Worm (Caenorhabditis elegans) whole organism, late embryonic: ENCODE data around the gene T16G12.1.
A peak's percentile ranks its signal among the peaks of the same experiment; 100 is the strongest.

Source experiments
- C08G9.2 ChIP-seq: sonication (generic microtip); optimal IDR thresholded peaks from 2 replicates; lab custom pipeline; 2016; ENCODE audit warnings: mild to moderate bottlenecking, missing genetic modification characterization, moderate library complexity, missing compliant biosample characterization
- C38D4.7 ChIP-seq: fragments of 200-800 bp; sonication (Bioruptor generic); optimal IDR thresholded peaks from 2 replicates; lab custom pipeline; 2018; ENCODE audit warnings: mild to moderate bottlenecking, missing genetic modification characterization, moderate library complexity, missing compliant biosample characterization
- F13H6.1 ChIP-seq: sonication (generic microtip); optimal IDR thresholded peaks from 2 replicates; lab custom pipeline; 2016; ENCODE audit warnings: missing genetic modification characterization, missing compliant biosample characterization
- K09A11.1 ChIP-seq: sonication (generic microtip); optimal IDR thresholded peaks from 2 replicates; lab custom pipeline; 2017; ENCODE audit warnings: antibody characterized with exemption, mild to moderate bottlenecking, missing genetic modification characterization, missing compliant biosample characterization; ENCODE audit not compliant: insufficient read depth
- ahr-1 ChIP-seq: sonication (generic microtip); optimal IDR thresholded peaks from 2 replicates; lab custom pipeline; 2016; ENCODE audit warnings: missing genetic modification characterization, missing compliant biosample characterization
- ama-1 ChIP-seq: fragments of 150-350 bp; optimal IDR thresholded peaks from 2 replicates; lab custom pipeline; 2014
- ceh-18 ChIP-seq: sonication (generic microtip); optimal IDR thresholded peaks from 2 replicates; lab custom pipeline; 2016; ENCODE audit warnings: missing genetic modification characterization, missing compliant biosample characterization
- ceh-2 ChIP-seq: sonication (generic microtip); optimal IDR thresholded peaks from 2 replicates; lab custom pipeline; 2016; ENCODE audit warnings: missing genotype, missing genetic modification characterization, missing compliant biosample characterization
- ceh-22 ChIP-seq: sonication (generic microtip); optimal IDR thresholded peaks from 2 replicates; lab custom pipeline; 2017; ENCODE audit warnings: missing biosample characterization, missing genetic modification characterization
- ceh-24 ChIP-seq: sonication (generic microtip); optimal IDR thresholded peaks from 2 replicates; lab custom pipeline; 2016; ENCODE audit warnings: mild to moderate bottlenecking, missing genetic modification characterization, missing compliant biosample characterization
- ceh-30 ChIP-seq: fragments of 150-350 bp; optimal IDR thresholded peaks from 2 replicates; lab custom pipeline; 2014; ENCODE audit warnings: missing biosample characterization, missing genetic modification characterization
- ceh-34 ChIP-seq: sonication (generic microtip); optimal IDR thresholded peaks from 2 replicates; lab custom pipeline; 2016; ENCODE audit warnings: mild to moderate bottlenecking, missing genetic modification characterization, missing compliant biosample characterization
- ceh-45 ChIP-seq: fragments of 200-800 bp; sonication (Bioruptor generic); IDR thresholded peaks from 2 replicates; pipeline ENCODE4 v1.3.6; 2022; ENCODE audit warnings: missing genetic modification reagents, missing genetic modification characterization, missing compliant biosample characterization
- ceh-48 ChIP-seq: sonication (generic microtip); optimal IDR thresholded peaks from 2 replicates; lab custom pipeline; 2016; ENCODE audit warnings: missing genetic modification characterization, inconsistent platforms, missing compliant biosample characterization
- ceh-6 ChIP-seq: fragments of 200-800 bp; sonication (Bioruptor generic); optimal IDR thresholded peaks from 2 replicates; lab custom pipeline; 2018; ENCODE audit warnings: mild to moderate bottlenecking, missing genetic modification characterization, missing compliant biosample characterization
- ceh-9 ChIP-seq: sonication (generic microtip); optimal IDR thresholded peaks from 2 replicates; lab custom pipeline; 2016; ENCODE audit warnings: mild to moderate bottlenecking, missing genetic modification characterization, inconsistent platforms, missing compliant biosample characterization
- che-1 ChIP-seq: sonication (generic microtip); optimal IDR thresholded peaks from 2 replicates; lab custom pipeline; 2016; ENCODE audit warnings: mild to moderate bottlenecking, missing genetic modification characterization, missing compliant biosample characterization
- dve-1 ChIP-seq: sonication (generic microtip); optimal IDR thresholded peaks from 2 replicates; lab custom pipeline; 2017; ENCODE audit warnings: antibody characterized with exemption, mild to moderate bottlenecking, missing genetic modification characterization, missing compliant biosample characterization
- elt-2 ChIP-seq: sonication (generic microtip); optimal IDR thresholded peaks from 2 replicates; lab custom pipeline; 2016; ENCODE audit warnings: missing genetic modification reagents, missing genetic modification characterization, missing compliant biosample characterization
- elt-4 ChIP-seq: sonication (generic microtip); optimal IDR thresholded peaks from 2 replicates; lab custom pipeline; 2016; ENCODE audit warnings: missing genetic modification characterization, missing compliant biosample characterization
- ets-4 ChIP-seq: sonication (generic microtip); optimal IDR thresholded peaks from 2 replicates; lab custom pipeline; 2016; ENCODE audit warnings: missing genetic modification characterization, missing compliant biosample characterization
- eyg-1 ChIP-seq: sonication (generic microtip); optimal IDR thresholded peaks from 2 replicates; lab custom pipeline; 2016; ENCODE audit warnings: missing genotype, missing genetic modification characterization, missing compliant biosample characterization
- fax-1 ChIP-seq: sonication (generic microtip); optimal IDR thresholded peaks from 2 replicates; lab custom pipeline; 2016; ENCODE audit warnings: missing genotype, missing genetic modification characterization, missing compliant biosample characterization
- fkh-10 ChIP-seq: fragments of 150-350 bp; optimal IDR thresholded peaks from 2 replicates; lab custom pipeline; 2014; ENCODE audit warnings: missing biosample characterization, missing genetic modification reagents, missing genetic modification characterization
- hlh-13 ChIP-seq: fragments of 200-800 bp; sonication (Bioruptor generic); optimal IDR thresholded peaks from 2 replicates; lab custom pipeline; 2018; ENCODE audit warnings: mild to moderate bottlenecking, missing genetic modification characterization, missing compliant biosample characterization
- hlh-15 ChIP-seq: sonication (generic microtip); optimal IDR thresholded peaks from 2 replicates; lab custom pipeline; 2016; ENCODE audit warnings: missing genetic modification characterization, missing compliant biosample characterization
- hlh-6 ChIP-seq: sonication (generic microtip); optimal IDR thresholded peaks from 2 replicates; lab custom pipeline; 2016; ENCODE audit warnings: missing genotype, missing genetic modification characterization, missing compliant biosample characterization
- hlh-8 ChIP-seq: sonication (generic microtip); optimal IDR thresholded peaks from 2 replicates; lab custom pipeline; 2016; ENCODE audit warnings: missing genotype, missing genetic modification characterization, missing compliant biosample characterization
- lim-6 ChIP-seq: sonication (generic microtip); optimal IDR thresholded peaks from 2 replicates; lab custom pipeline; 2016; ENCODE audit warnings: missing genetic modification characterization, missing compliant biosample characterization
- mec-3 ChIP-seq: sonication (generic microtip); optimal IDR thresholded peaks from 2 replicates; lab custom pipeline; 2016; ENCODE audit warnings: borderline replicate concordance, missing genetic modification characterization, missing compliant biosample characterization
- nfya-1 ChIP-seq: sonication (generic microtip); optimal IDR thresholded peaks from 2 replicates; lab custom pipeline; 2017; ENCODE audit warnings: missing genetic modification characterization, mild to moderate bottlenecking, missing compliant biosample characterization, antibody characterized with exemption, moderate library complexity
- nhr-232 ChIP-seq: sonication (generic microtip); optimal IDR thresholded peaks from 2 replicates; lab custom pipeline; 2016; ENCODE audit warnings: missing genetic modification characterization, missing compliant biosample characterization
- npax-4 ChIP-seq: sonication (generic microtip); optimal IDR thresholded peaks from 2 replicates; lab custom pipeline; 2016; ENCODE audit warnings: missing genetic modification characterization, missing compliant biosample characterization
- odd-2 ChIP-seq: sonication (generic microtip); optimal IDR thresholded peaks from 2 replicates; lab custom pipeline; 2017; ENCODE audit warnings: antibody characterized with exemption, mild to moderate bottlenecking, missing genetic modification characterization, missing compliant biosample characterization
- pag-3 ChIP-seq: sonication (generic microtip); optimal IDR thresholded peaks from 2 replicates; lab custom pipeline; 2016; ENCODE audit warnings: missing compliant biosample characterization, missing genetic modification characterization, borderline replicate concordance
- pat-9 ChIP-seq: fragments of 200-800 bp; sonication (Bioruptor generic); optimal IDR thresholded peaks from 2 replicates; lab custom pipeline; 2018; ENCODE audit warnings: mild to moderate bottlenecking, missing genetic modification characterization, moderate library complexity, missing compliant biosample characterization
- pha-2 ChIP-seq: sonication (generic microtip); optimal IDR thresholded peaks from 2 replicates; lab custom pipeline; 2017; ENCODE audit warnings: mild to moderate bottlenecking, missing genetic modification characterization, missing compliant biosample characterization
- pha-4 ChIP-seq: fragments of 150-350 bp; optimal IDR thresholded peaks from 2 replicates; lab custom pipeline; 2018; ENCODE audit warnings: missing biosample characterization, missing genetic modification reagents, missing genetic modification characterization
- pros-1 ChIP-seq: fragments of 150-350 bp; optimal IDR thresholded peaks from 2 replicates; lab custom pipeline; 2014; ENCODE audit warnings: missing biosample characterization, missing genetic modification reagents, missing genetic modification characterization
- ref-2 ChIP-seq: sonication (generic microtip); optimal IDR thresholded peaks from 2 replicates; lab custom pipeline; 2016; ENCODE audit warnings: missing genetic modification characterization, missing compliant biosample characterization
- rnt-1 ChIP-seq: sonication (generic microtip); optimal IDR thresholded peaks from 2 replicates; lab custom pipeline; 2016; ENCODE audit warnings: missing genetic modification characterization, missing compliant biosample characterization
- sdc-2 ChIP-seq: sonication (generic microtip); optimal IDR thresholded peaks from 2 replicates; lab custom pipeline; 2016; ENCODE audit warnings: missing genotype, missing genetic modification characterization, missing compliant biosample characterization
- sox-2 ChIP-seq: fragments of 200-800 bp; sonication (Bioruptor generic); IDR thresholded peaks from 2 replicates; pipeline ENCODE4 v1.3.6; 2022; ENCODE audit warnings: missing genetic modification reagents, missing genetic modification characterization, missing compliant biosample characterization
- sox-4 ChIP-seq: sonication (generic microtip); optimal IDR thresholded peaks from 2 replicates; lab custom pipeline; 2017; ENCODE audit warnings: mild to moderate bottlenecking, missing genetic modification characterization, inconsistent platforms, missing compliant biosample characterization
- syd-9 ChIP-seq: sonication (generic microtip); optimal IDR thresholded peaks from 2 replicates; lab custom pipeline; 2016; ENCODE audit warnings: mild to moderate bottlenecking, missing genetic modification characterization, moderate library complexity, missing compliant biosample characterization
- tbx-2 ChIP-seq: sonication (generic microtip); optimal IDR thresholded peaks from 2 replicates; lab custom pipeline; 2016; ENCODE audit warnings: missing genetic modification characterization, missing compliant biosample characterization
- tbx-7 ChIP-seq: sonication (generic microtip); optimal IDR thresholded peaks from 2 replicates; lab custom pipeline; 2016; ENCODE audit warnings: missing genotype, missing genetic modification characterization, missing compliant biosample characterization
- ttx-3 ChIP-seq: sonication (generic microtip); optimal IDR thresholded peaks from 2 replicates; lab custom pipeline; 2016; ENCODE audit warnings: missing genetic modification reagents, missing genetic modification characterization, missing compliant biosample characterization
- unc-3 ChIP-seq, 2 experiments: fragments of 200-800 bp in 1 of 2; sonication (Bioruptor generic) in 1 of 2; sonication (generic microtip) in 1 of 2; conservative IDR thresholded peaks in 1 of 2; optimal IDR thresholded peaks in 1 of 2; 2 replicates each; pipeline versions ENCODE4 v1.3.6 to Lab custom; 2016 to 2022; ENCODE audit warnings: missing compliant biosample characterization in 2 of 2, missing genetic modification characterization in 2 of 2, missing genetic modification reagents in 1 of 2
- unc-42 ChIP-seq: sonication (generic microtip); optimal IDR thresholded peaks from 2 replicates; lab custom pipeline; 2016; ENCODE audit warnings: missing genotype, missing genetic modification characterization, missing compliant biosample characterization
- unc-86 ChIP-seq: sonication (generic microtip); optimal IDR thresholded peaks from 2 replicates; lab custom pipeline; 2016; ENCODE audit warnings: missing genetic modification characterization, missing compliant biosample characterization
- ztf-16 ChIP-seq: sonication (generic microtip); optimal IDR thresholded peaks from 2 replicates; lab custom pipeline; 2017; ENCODE audit warnings: missing genetic modification characterization, missing compliant biosample characterization

Gene T16G12.1

ce11 chrIII:10016413-10017051 lies 33.1 kb downstream of the T16G12.1 start, which contains the start of gene rgs-1:
rgs-1 (minus strand) TSS chrIII:10016558.
- TF ChIP-seq pha-4 (no peak), pat-9 (tag; lab: Kevin White, UChicago) (no peak), ceh-18 (tag; lab: Kevin White, UChicago) (peak; percentile 34), elt-4 (no peak), ceh-45 (GFP tag; lab: Robert Waterston, UW) (no peak), sox-4 (tag; lab: Kevin White, UChicago) (no peak), ceh-24 (tag; lab: Kevin White, UChicago) (no peak), unc-3 (GFP tag; conservative IDR thresholded peaks at IDR 0.05; lab: Robert Waterston, UW) (no peak), unc-3 (tag; optimal IDR thresholded peaks at IDR 0.05; lab: Kevin White, UChicago) (no peak), ceh-22 (tag; lab: Kevin White, UChicago) (no peak), F13H6.1 (tag; lab: Kevin White, UChicago) (no peak), sdc-2 (no peak), K09A11.1 (tag; lab: Kevin White, UChicago) (no peak), fax-1 (peak; percentile 28), eyg-1 (tag; lab: Kevin White, UChicago) (no peak), hlh-15 (tag; lab: Kevin White, UChicago) (no peak), ceh-30 (tag; lab: Kevin White, UChicago) (no peak), nfya-1 (tag; lab: Kevin White, UChicago) (peak; percentile 51), mec-3 (tag; lab: Kevin White, UChicago) (no peak), pros-1 (tag; lab: Kevin White, UChicago) (no peak), ahr-1 (tag; lab: Kevin White, UChicago) (no peak), rnt-1 (no peak), ceh-48 (tag; lab: Kevin White, UChicago) (peak; percentile 34), fkh-10 (GFP tag; lab: Kevin White, UChicago) (no peak), pag-3 (no peak), nhr-232 (tag; lab: Kevin White, UChicago) (no peak), hlh-8 (tag; lab: Kevin White, UChicago) (no peak), ceh-6 (no peak), hlh-6 (peak; percentile 8), syd-9 (tag; lab: Kevin White, UChicago) (peak; percentile 0), ceh-34 (tag; lab: Kevin White, UChicago) (peak; percentile 25), ceh-2 (tag; lab: Kevin White, UChicago) (peak; percentile 3), pha-2 (no peak), tbx-7 (tag; lab: Kevin White, UChicago) (no peak), unc-86 (tag; lab: Kevin White, UChicago) (no peak), ets-4 (tag; lab: Kevin White, UChicago) (no peak), elt-2 (tag; lab: Kevin White, UChicago) (no peak), hlh-13 (GFP tag; lab: Kevin White, UChicago) (no peak), ztf-16 (tag; lab: Kevin White, UChicago) (no peak), sox-2 (GFP tag; lab: Robert Waterston, UW) (peak; percentile 12; the same call in 1 of the 2 replicates), odd-2 (tag; lab: Kevin White, UChicago) (no peak), dve-1 (no peak), che-1 (tag; lab: Kevin White, UChicago) (no peak), ama-1 (lab: Kevin White, UChicago) (no peak), unc-42 (tag; lab: Kevin White, UChicago) (peak; percentile 69), tbx-2 (tag; lab: Kevin White, UChicago) (peak; percentile 58), C38D4.7 (GFP tag; lab: Kevin White, UChicago) (no peak), C08G9.2 (tag; lab: Kevin White, UChicago) (peak; percentile 39), ceh-9 (tag; lab: Kevin White, UChicago) (no peak), ref-2 (tag; lab: Kevin White, UChicago) (no peak), npax-4 (tag; lab: Kevin White, UChicago) (no peak), ttx-3 (tag; lab: Kevin White, UChicago) (no peak), lim-6 (tag; lab: Kevin White, UChicago) (peak; percentile 57)
